Fruit fly (Drosophila melanogaster): Measurements from ENCODE around the gene ct.

dm6 chrX:7604503-7604969 lies 3.7 kb upstream of the ct start:
- TF ChIP-seq usp (GFP tag; optimal IDR thresholded peaks at IDR 0.05) (no peak), psq (optimal IDR thresholded peaks at IDR 0.05) (no peak)
